Worm (Caenorhabditis elegans) whole organism, early embryonic: ENCODE data around the gene mrpl-46.

Source experiments
- hmg-4 ChIP-seq: fragments of 200-800 bp; sonication (Bioruptor generic); optimal IDR thresholded peaks from 2 replicates; lab custom pipeline; 2018; ENCODE audit warnings: mild to moderate bottlenecking, missing genetic modification characterization, missing compliant biosample characterization
- sea-1 ChIP-seq: fragments of 200-800 bp; sonication (Bioruptor generic); conservative IDR thresholded peaks from 2 replicates; pipeline ENCODE4 v1.3.6; 2022; ENCODE audit warnings: missing genetic modification characterization, missing compliant biosample characterization
- tbx-11 ChIP-seq: fragments of 200-800 bp; sonication (Bioruptor generic); IDR thresholded peaks from 2 replicates; pipeline ENCODE4 v1.3.6; 2022; ENCODE audit warnings: missing genetic modification characterization, missing compliant biosample characterization
- tbx-37 ChIP-seq: fragments of 200-800 bp; sonication (Bioruptor generic); conservative IDR thresholded peaks from 2 replicates; pipeline ENCODE4 v1.3.6; 2022; ENCODE audit warnings: missing genetic modification reagents, missing genetic modification characterization, missing compliant biosample characterization

ce11 chrIV:778484-778883, 22.1 kb upstream of the mrpl-46 start, which contains the start of gene ugt-52:
- TF ChIP-seq tbx-37 (GFP tag; lab: Robert Waterston, UW) (no peak), tbx-11 (GFP tag; lab: Robert Waterston, UW) (no peak), hmg-4 (no peak), sea-1 (no peak)
